Worm (Caenorhabditis elegans): ENCODE results near the gene dnj-7.
A peak's percentile ranks its signal among the peaks of the same experiment; 100 is the strongest.

Gene dnj-7

ce11 chrX:7200475-7200874 lies 6.1 kb downstream of the dnj-7 start:
- TF ChIP-seq blmp-1 (tag; optimal IDR thresholded peaks at IDR 0.05) (no peak), hlh-1 (tag; optimal IDR thresholded peaks at IDR 0.05) (no peak), bed-3 (GFP tag; optimal IDR thresholded peaks at IDR 0.05) (no peak), M03D4.4 (tag; optimal IDR thresholded peaks at IDR 0.05) (no peak), nhr-2 (tag; optimal IDR thresholded peaks at IDR 0.05) (no peak), nhr-28 (tag; optimal IDR thresholded peaks at IDR 0.05) (no peak), ceh-39 (tag; optimal IDR thresholded peaks at IDR 0.05) (no peak), elt-3 (tag; optimal IDR thresholded peaks at IDR 0.05) (no peak), mab-5 (tag; optimal IDR thresholded peaks at IDR 0.05) (no peak), ztf-11 (tag; optimal IDR thresholded peaks at IDR 0.05) (no peak), nhr-12 (tag; optimal IDR thresholded peaks at IDR 0.05) (no peak), mls-2 (tag; optimal IDR thresholded peaks at IDR 0.05) (no peak), elt-1 (tag; optimal IDR thresholded peaks at IDR 0.05; ENCODE audit: borderline replicate concordance, insufficient read depth) (no peak), ceh-83 (GFP tag; optimal IDR thresholded peaks at IDR 0.05) (no peak), flh-1 (GFP tag; optimal IDR thresholded peaks at IDR 0.05) (no peak), ces-1 (GFP tag; optimal IDR thresholded peaks at IDR 0.05) (no peak), nhr-237 (tag; optimal IDR thresholded peaks at IDR 0.05) (no peak)

ce11 chrX:7204175-7204574 lies 9.8 kb downstream of the dnj-7 start:
- peak; percentile 95 for TF ChIP-seq zip-8 (tag; optimal IDR thresholded peaks at IDR 0.05)
- no peak for TF ChIP-seq mls-2 (tag; optimal IDR thresholded peaks at IDR 0.05)

ce11 chrX:7205195-7205594 lies 10.8 kb downstream of the dnj-7 start, which contains the start of gene C55B6.5:
TSS of gene C55B6.5 (minus strand) at chrX:7205295.
- TF ChIP-seq ham-2 (GFP tag; optimal IDR thresholded peaks at IDR 0.05) (no peak), M03D4.4 (tag; optimal IDR thresholded peaks at IDR 0.05) (no peak), nhr-28 (tag; optimal IDR thresholded peaks at IDR 0.05) (no peak), mep-1 (tag; optimal IDR thresholded peaks at IDR 0.05) (no peak), zip-8 (tag; optimal IDR thresholded peaks at IDR 0.05) (no peak), ceh-39 (tag; optimal IDR thresholded peaks at IDR 0.05) (no peak), bed-3 (GFP tag; optimal IDR thresholded peaks at IDR 0.05) (no peak), nhr-2 (tag; optimal IDR thresholded peaks at IDR 0.05) (no peak), flh-1 (GFP tag; optimal IDR thresholded peaks at IDR 0.05) (no peak), unc-62 (GFP tag; optimal IDR thresholded peaks at IDR 0.05) (no peak)

- TF ChIP-seq bed-3 (GFP tag; optimal IDR thresholded peaks at IDR 0.05) (no peak), nhr-28 (tag; optimal IDR thresholded peaks at IDR 0.05) (no peak), nhr-2 (tag; optimal IDR thresholded peaks at IDR 0.05) (no peak), ceh-39 (tag; optimal IDR thresholded peaks at IDR 0.05) (no peak), sptf-1 (tag; optimal IDR thresholded peaks at IDR 0.05) (no peak), mls-2 (tag; optimal IDR thresholded peaks at IDR 0.05) (no peak), unc-62 (GFP tag; optimal IDR thresholded peaks at IDR 0.05) (no peak), ceh-83 (GFP tag; optimal IDR thresholded peaks at IDR 0.05) (no peak), tbx-8 (GFP tag; optimal IDR thresholded peaks at IDR 0.05) (no peak), ces-1 (GFP tag; optimal IDR thresholded peaks at IDR 0.05) (no peak), M03D4.4 (tag; optimal IDR thresholded peaks at IDR 0.05) (no peak), snpc-4 (tag; optimal IDR thresholded peaks at IDR 0.05) (no peak), ztf-11 (tag; optimal IDR thresholded peaks at IDR 0.05) (no peak), ceh-43 (GFP tag; optimal IDR thresholded peaks at IDR 0.05) (no peak), zip-8 (tag; optimal IDR thresholded peaks at IDR 0.05) (no peak), cnd-1 (tag; optimal IDR thresholded peaks at IDR 0.05) (no peak), lin-13 (tag; optimal IDR thresholded peaks at IDR 0.05) (no peak), hlh-1 (tag; optimal IDR thresholded peaks at IDR 0.05) (no peak)
These were observed 12.1 kb downstream of the dnj-7 start, which contains the start of gene ZK867.2 for ce11 chrX:7206419-7206818. TSS of gene ZK867.2 (plus strand) at chrX:7206719.

ce11 chrX:7209151-7209550 lies 14.8 kb downstream of the dnj-7 start:
- TF ChIP-seq nhr-12 (tag; optimal IDR thresholded peaks at IDR 0.05), result no peak
- no peak for TF ChIP-seq mls-2 (tag; optimal IDR thresholded peaks at IDR 0.05)
- no peak for TF ChIP-seq hlh-1 (tag; optimal IDR thresholded peaks at IDR 0.05)
- no peak for TF ChIP-seq ceh-39 (tag; optimal IDR thresholded peaks at IDR 0.05)
- peak; percentile 87 for TF ChIP-seq cnd-1 (tag; optimal IDR thresholded peaks at IDR 0.05)
- peak; percentile 80 for TF ChIP-seq lin-32 (GFP tag; optimal IDR thresholded peaks at IDR 0.05)
- peak; percentile 30 for TF ChIP-seq ces-1 (GFP tag; optimal IDR thresholded peaks at IDR 0.05)
- no peak for TF ChIP-seq M03D4.4 (tag; optimal IDR thresholded peaks at IDR 0.05)
- TF ChIP-seq mep-1 (tag; optimal IDR thresholded peaks at IDR 0.05), result no peak
- TF ChIP-seq lin-13 (tag; optimal IDR thresholded peaks at IDR 0.05), result no peak
- no peak for TF ChIP-seq snpc-4 (tag; optimal IDR thresholded peaks at IDR 0.05)

All from whole organism, mixed stage, embryonic.